Worm (Caenorhabditis elegans): Measurements from ENCODE around the gene F55C12.6.

Gene F55C12.6

ce11 chrII:5833136-5833535, 42.8 kb downstream of the F55C12.6 start, which contains the start of gene gtap-1:
TSS of gene gtap-1 (minus strand) at chrII:5833236.
- TF ChIP-seq ceh-91 (GFP tag; IDR thresholded peaks at IDR 0.05) (no peak), pbrm-1 (GFP tag; IDR thresholded peaks at IDR 0.05) (no peak), madf-3 (GFP tag; IDR thresholded peaks at IDR 0.05) (no peak), B0336.3 (GFP tag; IDR thresholded peaks at IDR 0.05) (no peak), ztf-25 (GFP tag; IDR thresholded peaks at IDR 0.05) (no peak), sea-2 (GFP tag; IDR thresholded peaks at IDR 0.05) (no peak), ztf-28 (GFP tag; IDR thresholded peaks at IDR 0.05) (no peak), attf-6 (GFP tag; IDR thresholded peaks at IDR 0.05) (no peak), F57C9.4 (tag; optimal IDR thresholded peaks at IDR 0.05) (no peak)

ce11 chrII:5831373-5831772, 44.6 kb downstream of the F55C12.6 start:
- TF ChIP-seq F57C9.4 (tag; optimal IDR thresholded peaks at IDR 0.05) (no peak), zfh-2 (GFP tag; conservative IDR thresholded peaks at IDR 0.05) (peak; percentile 82), egrh-3 (GFP tag; IDR thresholded peaks at IDR 0.05) (peak; percentile 57; the same call in 1 of the 2 replicates), somi-1 (GFP tag; optimal IDR thresholded peaks at IDR 0.05) (no peak)

ce11 chrII:5829940-5830424, 46.0 kb downstream of the F55C12.6 start, which contains the start of gene col-74:
TSS of gene col-74 (plus strand) at chrII:5830374.
- TF ChIP-seq dox-1 (GFP tag; IDR thresholded peaks at IDR 0.05) (peak; percentile 23; the same call in 1 of the 2 replicates), nhr-80 (tag; optimal IDR thresholded peaks at IDR 0.05) (peak; percentile 52), lag-1 (GFP tag; IDR thresholded peaks at IDR 0.05) (no peak), Y53G8AR.9 (GFP tag; conservative IDR thresholded peaks at IDR 0.05) (0 out of 2 replicates have a peak, but pooled peaks have one; percentile 8), nfyb-1 (GFP tag; IDR thresholded peaks at IDR 0.05) (0 out of 2 replicates have a peak, but pooled peaks have one; percentile 23), T07F8.4 (tag; optimal IDR thresholded peaks at IDR 0.05) (no peak)

ce11 chrII:5828486-5828885, 47.5 kb downstream of the F55C12.6 start, which contains the start of gene ZK1248.11:
TSS of gene ZK1248.11 (minus strand) at chrII:5828586.
- TF ChIP-seq fkh-3 (tag; optimal IDR thresholded peaks at IDR 0.05) (no peak), ekl-4 (GFP tag; IDR thresholded peaks at IDR 0.05) (no peak), ceh-91 (GFP tag; IDR thresholded peaks at IDR 0.05) (no peak), pha-4 (tag; optimal IDR thresholded peaks at IDR 0.05) (no peak), Y53F4B.3 (GFP tag; IDR thresholded peaks at IDR 0.05) (no peak)

- TF ChIP-seq ztf-26 (tag; optimal IDR thresholded peaks at IDR 0.05) (no peak), C17E4.6 (GFP tag; IDR thresholded peaks at IDR 0.05) (no peak), F57C9.4 (tag; optimal IDR thresholded peaks at IDR 0.05) (no peak), hmg-20 (GFP tag; IDR thresholded peaks at IDR 0.05) (no peak), sdz-38 (tag; optimal IDR thresholded peaks at IDR 0.05) (no peak), nhr-80 (tag; optimal IDR thresholded peaks at IDR 0.05) (no peak), hrde-1 (tag; optimal IDR thresholded peaks at IDR 0.05; ENCODE audit: borderline replicate concordance) (no peak), bed-2 (GFP tag; IDR thresholded peaks at IDR 0.05) (no peak), snpc-1.1 (tag; optimal IDR thresholded peaks at IDR 0.05; ENCODE audit: insufficient read depth) (no peak), lin-35 (GFP tag; optimal IDR thresholded peaks at IDR 0.05) (no peak), ztf-28 (GFP tag; IDR thresholded peaks at IDR 0.05) (no peak), gei-17 (GFP tag; optimal IDR thresholded peaks at IDR 0.05) (no peak), ets-4 (GFP tag; optimal IDR thresholded peaks at IDR 0.05) (no peak), nfya-2 (GFP tag; IDR thresholded peaks at IDR 0.05) (no peak), bed-1 (GFP tag; IDR thresholded peaks at IDR 0.05) (no peak)
Measured at ce11 chrII:5827364-5827763, 48.6 kb downstream of the F55C12.6 start, which contains the start of gene tbc-2. TSS of gene tbc-2 (minus strand) at chrII:5827443.

Data from whole organism, young adult.